Worm (Caenorhabditis elegans): ENCODE data around the gene clec-228.

ce11 chrV:15290995-15291394, 48.3 kb downstream of the clec-228 start, which contains the start of gene cyp-34A2:
- no peak for TF ChIP-seq ztf-23 (GFP tag; IDR thresholded peaks at IDR 0.05)
- no peak for TF ChIP-seq tab-1 (GFP tag; IDR thresholded peaks at IDR 0.05)
- TF ChIP-seq med-1 (GFP tag; optimal IDR thresholded peaks at IDR 0.05; ENCODE audit: insufficient read depth) = no peak
- TF ChIP-seq T22C8.4 (GFP tag; IDR thresholded peaks at IDR 0.05) = no peak
- no peak for TF ChIP-seq flt-1 (GFP tag; IDR thresholded peaks at IDR 0.05)
- TF ChIP-seq klf-2 (GFP tag; conservative IDR thresholded peaks at IDR 0.05) = no peak
